Fruit fly (Drosophila melanogaster) whole organism, embryonic: Measurements from ENCODE around the gene Upf2.
A peak's percentile ranks its signal among the peaks of the same experiment; 100 is the strongest.

Source experiments
- CG10147 ChIP-seq: fragments of 200-800 bp; sonication (Bioruptor generic); optimal IDR thresholded peaks from 2 replicates; lab custom pipeline; 2019; ENCODE audit warnings: missing biosample characterization, mild to moderate bottlenecking, missing genetic modification characterization, moderate library complexity
- CG10366 ChIP-seq: fragments of 200-800 bp; sonication (Bioruptor generic); IDR thresholded peaks from 2 replicates; pipeline ENCODE4 v1.3.6; 2022; ENCODE audit warnings: missing biosample characterization, missing genetic modification characterization
- CG11247 ChIP-seq: fragments of 200-800 bp; sonication (Bioruptor generic); IDR thresholded peaks from 2 replicates; pipeline ENCODE4 v1.3.6; 2022; ENCODE audit warnings: missing biosample characterization, missing genetic modification characterization
- CG11723 ChIP-seq: fragments of 200-800 bp; sonication (Bioruptor generic); optimal IDR thresholded peaks from 2 replicates; lab custom pipeline; 2017; ENCODE audit warnings: missing biosample characterization, mild to moderate bottlenecking, missing genetic modification characterization
- CG13624 ChIP-seq: fragments of 200-800 bp; sonication (Bioruptor generic); optimal IDR thresholded peaks from 2 replicates; lab custom pipeline; 2016; ENCODE audit warnings: missing biosample characterization, missing genetic modification characterization
- CG14050 ChIP-seq: fragments of 200-800 bp; sonication (Bioruptor generic); IDR thresholded peaks from 3 replicates; pipeline ENCODE4 v1.3.6; 2022; ENCODE audit warnings: missing biosample characterization, missing genetic modification characterization
- CG14965 ChIP-seq: fragments of 200-800 bp; sonication (Bioruptor generic); optimal IDR thresholded peaks from 2 replicates; lab custom pipeline; 2016; ENCODE audit warnings: missing biosample characterization, missing genetic modification characterization, borderline replicate concordance
- CG15073 ChIP-seq: fragments of 200-800 bp; sonication (Bioruptor generic); optimal IDR thresholded peaks from 2 replicates; lab custom pipeline; 2016; ENCODE audit warnings: missing biosample characterization, missing genetic modification characterization
- CG16813 ChIP-seq: fragments of 200-800 bp; sonication (Bioruptor generic); IDR thresholded peaks from 3 replicates; pipeline ENCODE4 v1.3.6; 2022; ENCODE audit warnings: missing biosample characterization, missing genetic modification characterization; ENCODE audit not compliant: partially characterized antibody
- CG16863 ChIP-seq: fragments of 200-800 bp; sonication (Bioruptor generic); optimal IDR thresholded peaks from 3 replicates; lab custom pipeline; 2016; ENCODE audit warnings: missing biosample characterization, missing genetic modification characterization
- CG3995 ChIP-seq: fragments of 200-800 bp; sonication (Bioruptor generic); optimal IDR thresholded peaks from 3 replicates; lab custom pipeline; 2016; ENCODE audit warnings: missing biosample characterization, missing genetic modification characterization
- CG4707 ChIP-seq: fragments of 200-800 bp; sonication (Bioruptor generic); optimal IDR thresholded peaks from 2 replicates; lab custom pipeline; 2018; ENCODE audit warnings: missing biosample characterization, mild to moderate bottlenecking, missing genetic modification characterization, moderate library complexity
- CG4730 ChIP-seq: fragments of 200-800 bp; sonication (Bioruptor generic); IDR thresholded peaks from 2 replicates; pipeline ENCODE4 v1.3.6; 2022; ENCODE audit warnings: missing biosample characterization, missing genetic modification characterization
- CG4820 ChIP-seq: fragments of 200-800 bp; sonication (Bioruptor generic); optimal IDR thresholded peaks from 3 replicates; lab custom pipeline; 2016; ENCODE audit warnings: missing biosample characterization, missing genetic modification characterization
- CG8290 ChIP-seq, 3 experiments: fragments of 200-800 bp; sonication (Bioruptor generic); optimal IDR thresholded peaks; 2 replicates each; lab custom pipeline; 2016 to 2019; ENCODE audit warnings: missing biosample characterization in 3 of 3, missing genetic modification characterization in 3 of 3, mild to moderate bottlenecking in 2 of 3, moderate library complexity in 1 of 3
- CG8359 ChIP-seq: fragments of 200-800 bp; sonication (Bioruptor generic); optimal IDR thresholded peaks from 2 replicates; lab custom pipeline; 2017; ENCODE audit warnings: missing biosample characterization, mild to moderate bottlenecking, missing genetic modification characterization, borderline replicate concordance
- Dbx ChIP-seq: fragments of 200-800 bp; sonication (Bioruptor generic); IDR thresholded peaks from 3 replicates; pipeline ENCODE4 v1.3.6; 2022; ENCODE audit warnings: missing biosample characterization, missing genetic modification characterization
- Dref ChIP-seq: fragments of 200-800 bp; sonication (Bioruptor generic); IDR thresholded peaks from 2 replicates; pipeline ENCODE4 v1.3.6; 2022; ENCODE audit warnings: missing biosample characterization, missing genetic modification characterization
- Ets65A ChIP-seq: fragments of 200-800 bp; sonication (Bioruptor generic); peaks from one replicate; lab custom pipeline; 2016; ENCODE audit warnings: missing biosample characterization, missing genetic modification characterization
- GATAe ChIP-seq: fragments of 200-800 bp; sonication (Bioruptor generic); conservative IDR thresholded peaks from 2 replicates; pipeline ENCODE4 v1.3.6; 2022; ENCODE audit warnings: missing biosample characterization, missing genetic modification characterization
- Hr39 ChIP-seq: fragments of >200 bp; optimal IDR thresholded peaks from 2 replicates; lab custom pipeline; 2017
- Jarid2 ChIP-seq: fragments of 200-800 bp; sonication (Bioruptor generic); optimal IDR thresholded peaks from 3 replicates; lab custom pipeline; 2017; ENCODE audit warnings: mild to moderate bottlenecking, missing biosample characterization, missing genetic modification reagents, missing genetic modification characterization
- Lpt ChIP-seq: fragments of >200 bp; optimal IDR thresholded peaks from 2 replicates; lab custom pipeline; 2018; ENCODE audit warnings: missing biosample characterization, missing genetic modification characterization
- Oli ChIP-seq: fragments of 200-800 bp; sonication (Bioruptor generic); optimal IDR thresholded peaks from 2 replicates; lab custom pipeline; 2018; ENCODE audit warnings: missing biosample characterization, mild to moderate bottlenecking, missing genetic modification characterization, moderate library complexity
- Opbp ChIP-seq: fragments of 200-800 bp; sonication (Bioruptor generic); IDR thresholded peaks from 3 replicates; pipeline ENCODE4 v1.3.6; 2022; ENCODE audit warnings: missing biosample characterization, missing genetic modification characterization; ENCODE audit not compliant: partially characterized antibody
- Rfx ChIP-seq: fragments of 200-800 bp; sonication (Bioruptor generic); IDR thresholded peaks from 2 replicates; pipeline ENCODE4 v1.3.6; 2022; ENCODE audit warnings: missing biosample characterization, missing genetic modification characterization
- Six4 ChIP-seq: fragments of 200-800 bp; sonication (Bioruptor generic); optimal IDR thresholded peaks from 2 replicates; lab custom pipeline; 2016; ENCODE audit warnings: missing biosample characterization, missing genetic modification characterization
- Usf ChIP-seq: fragments of 200-800 bp; sonication (Bioruptor generic); optimal IDR thresholded peaks from 2 replicates; lab custom pipeline; 2017; ENCODE audit warnings: missing genotype, missing biosample characterization, missing genetic modification characterization
- ash1 ChIP-seq: fragments of 200-800 bp; sonication (Bioruptor generic); optimal IDR thresholded peaks from 2 replicates; lab custom pipeline; 2018; ENCODE audit warnings: missing biosample characterization, mild to moderate bottlenecking, missing genetic modification characterization
- ato ChIP-seq: fragments of 200-800 bp; sonication (Bioruptor generic); IDR thresholded peaks from 2 replicates; pipeline ENCODE4 v1.3.6; 2022; ENCODE audit warnings: missing biosample characterization, missing genetic modification characterization; ENCODE audit not compliant: partially characterized antibody
- chinmo ChIP-seq: fragments of 200-800 bp; sonication (Bioruptor generic); IDR thresholded peaks from 4 replicates; pipeline ENCODE4 v1.3.6; 2022; ENCODE audit warnings: missing biosample characterization, missing genetic modification characterization; ENCODE audit not compliant: partially characterized antibody
- corto ChIP-seq: fragments of 200-800 bp; sonication (Bioruptor generic); optimal IDR thresholded peaks from 2 replicates; lab custom pipeline; 2016; ENCODE audit warnings: missing biosample characterization, mild to moderate bottlenecking, missing genetic modification characterization, moderate library complexity
- disco-r ChIP-seq: fragments of 200-800 bp; sonication (Bioruptor generic); optimal IDR thresholded peaks from 2 replicates; lab custom pipeline; 2016; ENCODE audit warnings: missing biosample characterization, missing genetic modification characterization
- fd96Cb ChIP-seq: fragments of 200-800 bp; sonication (Bioruptor generic); optimal IDR thresholded peaks from 2 replicates; lab custom pipeline; 2018; ENCODE audit warnings: missing biosample characterization, mild to moderate bottlenecking, missing genetic modification characterization, moderate library complexity
- gsb-n ChIP-seq: fragments of 200-800 bp; sonication (Bioruptor generic); optimal IDR thresholded peaks from 3 replicates; lab custom pipeline; 2018; ENCODE audit warnings: missing biosample characterization, mild to moderate bottlenecking, missing genetic modification characterization
- h ChIP-seq: fragments of >200 bp; optimal IDR thresholded peaks from 2 replicates; lab custom pipeline; 2017
- ham ChIP-seq: fragments of 200-800 bp; sonication (Bioruptor generic); IDR thresholded peaks from 2 replicates; pipeline ENCODE4 v1.3.6; 2022; ENCODE audit warnings: missing biosample characterization, missing genetic modification characterization
- hb ChIP-seq: fragments of 200-800 bp; sonication (Bioruptor generic); IDR thresholded peaks from 3 replicates; pipeline ENCODE4 v1.3.6; 2022; ENCODE audit warnings: missing biosample characterization, missing genetic modification characterization; ENCODE audit not compliant: partially characterized antibody
- hbn ChIP-seq: fragments of 200-800 bp; sonication (Bioruptor generic); IDR thresholded peaks from 2 replicates; pipeline ENCODE4 v1.3.6; 2022; ENCODE audit warnings: missing biosample characterization, missing genetic modification characterization; ENCODE audit not compliant: partially characterized antibody
- insv ChIP-seq, 2 experiments: fragments of 200-800 bp; sonication (Bioruptor generic); optimal IDR thresholded peaks; 3 replicates each; lab custom pipeline; 2016 to 2018; ENCODE audit warnings: missing biosample characterization in 2 of 2, missing genetic modification characterization in 2 of 2
- jigr1 ChIP-seq: fragments of 200-800 bp; sonication (Bioruptor generic); IDR thresholded peaks from 3 replicates; pipeline ENCODE4 v1.3.6; 2022; ENCODE audit warnings: missing biosample characterization, missing genetic modification characterization
- kay ChIP-seq: fragments of 200-800 bp; sonication (Bioruptor generic); optimal IDR thresholded peaks from 2 replicates; lab custom pipeline; 2016; ENCODE audit warnings: missing biosample characterization, missing genetic modification characterization
- ken ChIP-seq: fragments of 200-800 bp; sonication (Bioruptor generic); IDR thresholded peaks from 3 replicates; pipeline ENCODE4 v1.3.6; 2022; ENCODE audit warnings: missing biosample characterization, missing genetic modification characterization
- lilli ChIP-seq: fragments of 200-800 bp; sonication (Bioruptor generic); optimal IDR thresholded peaks from 3 replicates; lab custom pipeline; 2016; ENCODE audit warnings: missing biosample characterization, missing genetic modification characterization
- mam ChIP-seq: fragments of 200-800 bp; sonication (Bioruptor generic); optimal IDR thresholded peaks from 3 replicates; lab custom pipeline; 2016; ENCODE audit warnings: missing biosample characterization, missing genetic modification characterization
- pfk ChIP-seq: fragments of 200-800 bp; sonication (Bioruptor generic); optimal IDR thresholded peaks from 2 replicates; lab custom pipeline; 2018; ENCODE audit warnings: missing biosample characterization, mild to moderate bottlenecking, missing genetic modification characterization, moderate library complexity
- shn ChIP-seq: fragments of 200-800 bp; sonication (Bioruptor generic); optimal IDR thresholded peaks from 3 replicates; lab custom pipeline; 2016; ENCODE audit warnings: missing biosample characterization, missing genetic modification characterization
- sr ChIP-seq: fragments of 200-800 bp; sonication (Bioruptor generic); IDR thresholded peaks from 3 replicates; pipeline ENCODE4 v1.3.6; 2022; ENCODE audit warnings: missing biosample characterization, missing genetic modification characterization
- sug ChIP-seq: fragments of 200-800 bp; optimal IDR thresholded peaks from 2 replicates; lab custom pipeline; 2019; ENCODE audit warnings: missing biosample characterization, mild to moderate bottlenecking, missing genetic modification characterization, moderate library complexity
- zen ChIP-seq: fragments of 200-800 bp; sonication (Bioruptor generic); optimal IDR thresholded peaks from 3 replicates; lab custom pipeline; 2018; ENCODE audit warnings: missing biosample characterization, mild to moderate bottlenecking, missing genetic modification characterization, moderate library complexity
- zfh2 ChIP-seq: fragments of 200-800 bp; sonication (Bioruptor generic); optimal IDR thresholded peaks from 2 replicates; lab custom pipeline; 2016; ENCODE audit warnings: missing biosample characterization, missing genetic modification characterization

Gene Upf2

DNA sequence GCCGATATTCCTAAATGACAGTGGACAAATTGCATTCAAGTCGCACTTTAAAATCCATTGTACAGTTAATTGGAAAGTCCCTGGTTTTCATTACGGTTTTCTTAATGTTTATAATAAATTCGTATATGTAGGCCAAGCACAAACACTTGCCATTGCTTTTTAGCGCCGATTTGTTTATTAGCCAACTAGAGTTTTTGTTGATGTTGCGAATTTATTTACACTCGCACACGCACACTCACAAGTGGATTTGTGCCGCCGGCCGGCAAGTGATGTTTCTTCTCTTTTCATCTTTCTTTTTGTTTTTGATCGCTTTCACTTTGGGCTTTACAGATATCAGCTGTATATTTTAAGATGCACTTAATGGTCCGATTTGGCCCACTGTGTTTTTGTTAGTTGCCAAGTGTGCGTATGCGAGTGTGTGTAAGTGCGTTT lies 18.0 kb downstream of the Upf2 start (continued):
- TF ChIP-seq CG8359 (GFP tag; lab: Kevin White, UChicago) (peak; percentile 18), ken (GFP tag; lab: Robert Waterston, UW) (no peak), gsb-n (tag; lab: Kevin White, UChicago) (peak; percentile 32), kay (peak; percentile 51), CG4707 (GFP tag; lab: Kevin White, UChicago) (peak; percentile 95), shn (GFP tag; lab: Kevin White, UChicago) (peak; percentile 86), ash1 (GFP tag; lab: Kevin White, UChicago) (no peak), ato (GFP tag; lab: Robert Waterston, UW) (no peak), CG16813 (GFP tag; lab: Robert Waterston, UW) (no peak), sr (GFP tag; lab: Robert Waterston, UW) (no peak), corto (GFP tag; lab: Kevin White, UChicago) (no peak), lilli (peak; percentile 79), zfh2 (peak; percentile 75), CG8290 (GFP tag; optimal IDR thresholded peaks at IDR 0.05; lab: Kevin White, UChicago) (peak; percentile 40), CG8290 (tag; optimal IDR thresholded peaks at IDR 0.05; lab: Kevin White, UChicago) (no peak), jigr1 (GFP tag; lab: Robert Waterston, UW) (peak; percentile 54; the same call in 1 of the 3 replicates), Oli (tag; lab: Kevin White, UChicago) (peak; percentile 85), Opbp (no peak), h (lab: Kevin White, UChicago) (no peak), chinmo (GFP tag; lab: Robert Waterston, UW) (no peak), Hr39 (lab: Kevin White, UChicago) (no peak), Lpt (GFP tag; lab: Kevin White, UChicago) (no peak), CG14965 (no peak), CG11247 (GFP tag; lab: Robert Waterston, UW) (0 out of 2 replicates have a peak, but pooled peaks have one; percentile 23), GATAe (GFP tag; lab: Robert Waterston, UW) (no peak), fd96Cb (tag; lab: Kevin White, UChicago) (peak; percentile 77), Jarid2 (GFP tag; lab: Kevin White, UChicago) (no peak), CG3995 (peak; percentile 9), sug (peak; percentile 60), CG13624 (GFP tag; lab: Kevin White, UChicago) (peak; percentile 64), zen (tag; lab: Kevin White, UChicago) (peak; percentile 12), CG14050 (peak; percentile 33; the same call in 2 of the 3 replicates), hb (GFP tag; lab: Robert Waterston, UW) (no peak), Dbx (GFP tag; lab: Robert Waterston, UW) (no peak; the same call in 2 of the 3 replicates), CG4820 (GFP tag; lab: Kevin White, UChicago) (peak; percentile 64), hbn (no peak), CG11723 (peak; percentile 45), Ets65A (GFP tag; lab: Kevin White, UChicago) (peak; percentile 97), Dref (GFP tag; lab: Robert Waterston, UW) (no peak), CG4730 (0 out of 2 replicates have a peak, but pooled peaks have one; percentile 40), mam (GFP tag; lab: Kevin White, UChicago) (peak; percentile 77), Rfx (GFP tag; lab: Robert Waterston, UW) (peak; percentile 77), CG10147 (GFP tag; lab: Kevin White, UChicago) (peak; percentile 55), insv (GFP tag; optimal IDR thresholded peaks at IDR 0.05; lab: Kevin White, UChicago) (no peak), CG16863 (GFP tag; lab: Kevin White, UChicago) (peak; percentile 75), CG10366 (peak; percentile 22; the same call in 1 of the 2 replicates), CG15073 (no peak), ham (GFP tag; lab: Robert Waterston, UW) (0 out of 2 replicates have a peak, but pooled peaks have one; percentile 33), Usf (peak; percentile 66), disco-r (peak; percentile 44), Six4 (GFP tag; lab: Kevin White, UChicago) (peak; percentile 59), pfk (GFP tag; lab: Kevin White, UChicago) (no peak)
